Worm (Caenorhabditis elegans) whole organism, L4 larva: ENCODE data around the gene asns-2.
A peak's percentile ranks its signal among the peaks of the same experiment; 100 is the strongest.

Source experiments
- F10B5.3 ChIP-seq: sonication (generic microtip); optimal IDR thresholded peaks from 2 replicates; lab custom pipeline; 2016; ENCODE audit warnings: mild to moderate bottlenecking, missing genetic modification characterization, missing compliant biosample characterization
- F49E8.2 ChIP-seq: sonication (generic microtip); optimal IDR thresholded peaks from 2 replicates; lab custom pipeline; 2016; ENCODE audit warnings: missing compliant biosample characterization, mild to moderate bottlenecking, missing genetic modification characterization, borderline replicate concordance
- R02D3.7 ChIP-seq: fragments of 150-350 bp; sonication (generic microtip); optimal IDR thresholded peaks from 3 replicates; lab custom pipeline; 2014; ENCODE audit warnings: missing biosample characterization, missing genetic modification characterization
- T26A8.4 ChIP-seq: fragments of 200-800 bp; sonication (Bioruptor generic); IDR thresholded peaks from 2 replicates; pipeline ENCODE4 v1.3.6; 2022; ENCODE audit warnings: missing genetic modification characterization, missing compliant biosample characterization
- Y5F2A.4 ChIP-seq: fragments of 200-800 bp; sonication (Bioruptor generic); optimal IDR thresholded peaks from 2 replicates; lab custom pipeline; 2018; ENCODE audit warnings: mild to moderate bottlenecking, missing genetic modification characterization, missing compliant biosample characterization
- Y75B8A.6 ChIP-seq: fragments of 200-800 bp; sonication (Bioruptor generic); IDR thresholded peaks from 2 replicates; pipeline ENCODE4 v1.3.6; 2022; ENCODE audit warnings: missing genetic modification reagents, missing genetic modification characterization, missing compliant biosample characterization
- ama-1 ChIP-seq: fragments of 150-350 bp; optimal IDR thresholded peaks from 2 replicates; lab custom pipeline; 2014; ENCODE audit warnings: inconsistent platforms, mixed read lengths
- ceh-44 ChIP-seq: fragments of 200-800 bp; sonication (Bioruptor generic); IDR thresholded peaks from 2 replicates; pipeline ENCODE4 v1.3.6; 2022; ENCODE audit warnings: missing genetic modification reagents, missing genetic modification characterization, missing compliant biosample characterization
- daf-16 ChIP-seq, 3 experiments: sonication (generic microtip); optimal IDR thresholded peaks; 2 replicates each; lab custom pipeline; 2016 to 2017; ENCODE audit warnings: missing genetic modification characterization in 3 of 3, missing genetic modification reagents in 3 of 3, mild to moderate bottlenecking in 2 of 3, missing compliant biosample characterization in 2 of 3, missing biosample characterization in 1 of 3, moderate library complexity in 1 of 3
- daf-19 ChIP-seq: fragments of 200-800 bp; sonication (Bioruptor generic); conservative IDR thresholded peaks from 2 replicates; pipeline ENCODE4 v1.3.6; 2022; ENCODE audit warnings: missing genetic modification characterization, missing compliant biosample characterization
- daf-8 ChIP-seq: fragments of 200-800 bp; sonication (Bioruptor generic); IDR thresholded peaks from 2 replicates; pipeline ENCODE4 v1.3.6; 2022; ENCODE audit warnings: missing genetic modification characterization, missing compliant biosample characterization
- dmd-9 ChIP-seq: fragments of 200-800 bp; sonication (Bioruptor generic); IDR thresholded peaks from 2 replicates; pipeline ENCODE4 v1.3.6; 2022; ENCODE audit warnings: missing genetic modification reagents, missing genetic modification characterization, missing compliant biosample characterization
- dve-1 ChIP-seq: sonication (generic microtip); optimal IDR thresholded peaks from 2 replicates; lab custom pipeline; 2017; ENCODE audit warnings: antibody characterized with exemption, mild to moderate bottlenecking, missing genetic modification characterization, missing compliant biosample characterization; ENCODE audit not compliant: insufficient read depth
- egl-43 ChIP-seq: fragments of 200-800 bp; sonication (Bioruptor generic); IDR thresholded peaks from 2 replicates; pipeline ENCODE4 v1.3.6; 2022; ENCODE audit warnings: missing genetic modification reagents, missing genetic modification characterization, missing compliant biosample characterization
- fos-1 ChIP-seq: fragments of 150-350 bp; optimal IDR thresholded peaks from 2 replicates; lab custom pipeline; 2014; ENCODE audit warnings: missing biosample characterization, missing genetic modification characterization
- hif-1 ChIP-seq, 2 experiments: sonication (generic microtip); optimal IDR thresholded peaks; 2 replicates each; lab custom pipeline; 2016 to 2017; ENCODE audit warnings: missing compliant biosample characterization in 2 of 2, missing genetic modification characterization in 2 of 2, missing genetic modification reagents in 2 of 2, missing genotype in 2 of 2, mild to moderate bottlenecking in 1 of 2
- hlh-11 ChIP-seq: fragments of 200-800 bp; sonication (Bioruptor generic); optimal IDR thresholded peaks from 2 replicates; lab custom pipeline; 2018; ENCODE audit warnings: mild to moderate bottlenecking, missing genetic modification characterization, missing compliant biosample characterization
- hlh-30 ChIP-seq: sonication (generic microtip); optimal IDR thresholded peaks from 2 replicates; lab custom pipeline; 2017; ENCODE audit warnings: antibody characterized with exemption, mild to moderate bottlenecking, missing genetic modification characterization, missing compliant biosample characterization; ENCODE audit not compliant: insufficient read depth
- lim-7 ChIP-seq: fragments of 200-800 bp; sonication (Bioruptor generic); IDR thresholded peaks from 2 replicates; pipeline ENCODE4 v1.3.6; 2022; ENCODE audit warnings: missing genetic modification characterization, missing compliant biosample characterization
- lin-15B ChIP-seq: fragments of 150-350 bp; sonication (generic microtip); optimal IDR thresholded peaks from 3 replicates; lab custom pipeline; 2014; ENCODE audit warnings: missing biosample characterization, missing genetic modification characterization
- lin-39 ChIP-seq: fragments of 150-350 bp; optimal IDR thresholded peaks from 2 replicates; lab custom pipeline; 2014; ENCODE audit warnings: missing biosample characterization, missing genetic modification reagents, missing genetic modification characterization
- lsy-2 ChIP-seq, 2 experiments: fragments of 150-350 bp in 1 of 2; sonication (generic microtip) in 1 of 2; optimal IDR thresholded peaks; 2 replicates each; lab custom pipeline; 2014 to 2017; ENCODE audit warnings: missing biosample characterization in 2 of 2, missing genetic modification characterization in 2 of 2
- madf-5 ChIP-seq, 2 experiments: fragments of 200-800 bp; sonication (Bioruptor generic); IDR thresholded peaks; 2 replicates each; pipeline ENCODE4 v1.3.6; 2022; ENCODE audit warnings: missing compliant biosample characterization in 2 of 2, missing genetic modification characterization in 2 of 2
- madf-9 ChIP-seq: fragments of 200-800 bp; sonication (Bioruptor generic); conservative IDR thresholded peaks from 2 replicates; pipeline ENCODE4 v1.3.6; 2022; ENCODE audit warnings: missing genetic modification reagents, missing genetic modification characterization, missing compliant biosample characterization
- mdl-1 ChIP-seq, 2 experiments: fragments of 150-350 bp in 1 of 2; sonication (generic microtip) in 1 of 2; optimal IDR thresholded peaks; 2 replicates each; lab custom pipeline; 2014 to 2017; ENCODE audit warnings: missing biosample characterization in 2 of 2, missing genetic modification characterization in 2 of 2
- mdt-29 ChIP-seq: fragments of 200-800 bp; sonication (Bioruptor generic); IDR thresholded peaks from 2 replicates; pipeline ENCODE4 v1.3.6; 2022; ENCODE audit warnings: missing genetic modification reagents, missing genetic modification characterization, missing compliant biosample characterization
- nhr-10 ChIP-seq: fragments of 150-350 bp; optimal IDR thresholded peaks from 2 replicates; lab custom pipeline; 2014; ENCODE audit warnings: missing biosample characterization, missing genetic modification characterization
- nhr-102 ChIP-seq: sonication (generic microtip); optimal IDR thresholded peaks from 2 replicates; lab custom pipeline; 2016; ENCODE audit warnings: mild to moderate bottlenecking, missing genetic modification characterization, moderate library complexity, missing compliant biosample characterization
- nhr-11 ChIP-seq: fragments of 150-350 bp; optimal IDR thresholded peaks from 2 replicates; lab custom pipeline; 2014; ENCODE audit warnings: missing biosample characterization, missing genetic modification characterization
- nhr-237 ChIP-seq: sonication (generic microtip); optimal IDR thresholded peaks from 2 replicates; lab custom pipeline; 2017; ENCODE audit warnings: missing biosample characterization, missing genetic modification characterization
- nhr-25 ChIP-seq: sonication (generic microtip); optimal IDR thresholded peaks from 2 replicates; lab custom pipeline; 2017; ENCODE audit warnings: missing genetic modification characterization, mild to moderate bottlenecking, missing compliant biosample characterization, antibody characterized with exemption, moderate library complexity, borderline replicate concordance; ENCODE audit not compliant: insufficient read depth
- nhr-28 ChIP-seq: fragments of 150-350 bp; optimal IDR thresholded peaks from 2 replicates; lab custom pipeline; 2014; ENCODE audit warnings: missing biosample characterization, missing genetic modification characterization
- nhr-76 ChIP-seq: fragments of 150-350 bp; optimal IDR thresholded peaks from 2 replicates; lab custom pipeline; 2014; ENCODE audit warnings: missing biosample characterization, missing genetic modification characterization
- php-3 ChIP-seq: fragments of 200-800 bp; sonication (Bioruptor generic); IDR thresholded peaks from 2 replicates; pipeline ENCODE4 v1.3.6; 2022; ENCODE audit warnings: missing genetic modification reagents, missing genetic modification characterization, missing compliant biosample characterization
- pqm-1 ChIP-seq: sonication (generic microtip); optimal IDR thresholded peaks from 2 replicates; lab custom pipeline; 2017; ENCODE audit warnings: missing biosample characterization, missing genetic modification characterization
- rbr-2 ChIP-seq: sonication (generic microtip); optimal IDR thresholded peaks from 2 replicates; lab custom pipeline; 2016; ENCODE audit warnings: missing genotype, missing genetic modification characterization, missing compliant biosample characterization
- snpc-4 ChIP-seq: fragments of 150-350 bp; optimal IDR thresholded peaks from 2 replicates; lab custom pipeline; 2014; ENCODE audit warnings: missing biosample characterization, missing genetic modification characterization
- spr-1 ChIP-seq: sonication (generic microtip); optimal IDR thresholded peaks from 2 replicates; lab custom pipeline; 2016; ENCODE audit warnings: mild to moderate bottlenecking, missing genetic modification characterization, missing compliant biosample characterization
- spr-3 ChIP-seq: fragments of 200-800 bp; sonication (Bioruptor generic); optimal IDR thresholded peaks from 2 replicates; lab custom pipeline; 2018; ENCODE audit warnings: mild to moderate bottlenecking, missing genetic modification characterization, missing compliant biosample characterization
- zag-1 ChIP-seq: fragments of 150-350 bp; optimal IDR thresholded peaks from 2 replicates; lab custom pipeline; 2014; ENCODE audit warnings: missing biosample characterization, missing genetic modification characterization
- zip-11 ChIP-seq: fragments of 200-800 bp; sonication (Bioruptor generic); IDR thresholded peaks from 2 replicates; pipeline ENCODE4 v1.3.6; 2022; ENCODE audit warnings: missing genetic modification characterization, missing compliant biosample characterization

asns-2 gene

DNA sequence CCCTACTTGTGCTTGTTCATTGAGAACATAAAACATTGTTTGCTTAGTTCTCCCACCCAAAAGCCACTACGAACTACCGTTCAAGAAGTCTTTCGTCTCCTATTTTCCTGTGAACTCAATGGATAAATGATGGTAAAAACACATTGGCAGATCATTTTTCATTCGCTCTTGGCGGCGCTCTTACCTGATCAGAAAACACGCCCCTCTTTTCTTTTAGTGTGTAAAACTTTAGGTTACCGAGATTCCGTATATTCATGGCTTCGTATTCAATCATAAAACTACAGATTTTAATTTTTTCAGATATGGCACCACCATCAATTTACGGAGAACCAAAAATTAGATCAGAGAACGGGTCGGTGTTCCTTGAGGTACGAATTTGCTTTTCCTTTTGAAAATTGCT lies 12.9 kb upstream of the asns-2 start, which contains the start of gene zig-12:
Gene zig-12, plus strand, starts transcription at position 301 of the 400 bp plus-strand sequence.
- TF ChIP-seq Y75B8A.6 (GFP tag; lab: Robert Waterston, UW) (no peak), lim-7 (GFP tag; lab: Robert Waterston, UW) (no peak), rbr-2 (tag; lab: Kevin White, UChicago) (no peak), madf-9 (GFP tag; lab: Robert Waterston, UW) (no peak), F10B5.3 (tag; lab: Kevin White, UChicago) (no peak), nhr-237 (tag; lab: Kevin White, UChicago) (no peak), php-3 (GFP tag; lab: Robert Waterston, UW) (no peak), zip-11 (GFP tag; lab: Robert Waterston, UW) (no peak), nhr-102 (no peak)
- TF ChIP-seq, all 104 proteins: peak for 0

DNA sequence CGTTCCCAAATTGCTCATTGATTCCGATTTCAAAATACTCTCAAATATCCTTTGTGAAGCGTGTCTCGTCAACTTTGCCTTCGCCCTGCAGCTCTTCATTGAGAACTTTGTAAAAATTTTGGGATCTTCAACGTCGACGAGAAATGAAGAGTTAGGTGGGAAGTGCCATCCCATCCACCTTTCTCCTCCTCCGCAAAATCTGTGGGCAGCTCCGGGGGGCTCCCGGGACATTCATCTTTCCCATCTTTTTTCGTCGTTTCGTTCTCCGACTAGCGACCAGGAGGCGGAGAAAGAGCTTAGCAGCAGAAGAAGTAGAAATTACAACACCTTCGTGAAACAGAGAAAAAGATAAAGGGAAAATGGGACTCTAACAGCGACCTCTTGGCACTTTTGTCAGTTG lies 12.2 kb upstream of the asns-2 start:
- TF ChIP-seq mdt-29 (GFP tag; lab: Robert Waterston, UW) (no peak), nhr-11 (tag; lab: Kevin White, UChicago) (peak; percentile 4), hlh-11 (peak; percentile 3)

DNA sequence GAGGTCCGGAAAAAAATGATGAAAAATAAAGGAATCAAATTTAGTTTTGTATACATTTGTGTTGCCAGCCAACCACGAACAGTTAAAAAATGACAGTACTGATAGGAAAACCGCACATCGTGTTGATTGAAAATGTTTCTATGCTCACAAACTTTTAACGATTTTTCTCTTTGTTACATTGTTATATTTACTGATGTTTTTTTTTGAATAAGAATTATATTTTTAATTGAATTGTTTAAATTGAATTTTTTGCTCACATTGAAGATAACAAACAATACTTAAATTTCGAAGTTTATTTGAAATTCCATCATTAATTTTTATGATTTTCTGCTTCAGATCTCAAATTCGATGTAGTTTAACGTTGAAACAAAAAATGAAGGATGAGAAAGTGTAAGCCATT lies 10.8 kb upstream of the asns-2 start, which contains the start of gene M02D8.5:
Gene M02D8.5, minus strand, starts transcription at position 101 of the 400 bp plus-strand sequence.
- TF ChIP-seq daf-16 (GFP tag; optimal IDR thresholded peaks at IDR 0.05; lab: Kevin White, UChicago) (no peak), daf-16 (tag; optimal IDR thresholded peaks at IDR 0.05; lab: Kevin White, UChicago) (peak; percentile 11), lin-15B (tag; lab: Kevin White, UChicago) (no peak)
- TF ChIP-seq, all 104 proteins: peak for 1

DNA sequence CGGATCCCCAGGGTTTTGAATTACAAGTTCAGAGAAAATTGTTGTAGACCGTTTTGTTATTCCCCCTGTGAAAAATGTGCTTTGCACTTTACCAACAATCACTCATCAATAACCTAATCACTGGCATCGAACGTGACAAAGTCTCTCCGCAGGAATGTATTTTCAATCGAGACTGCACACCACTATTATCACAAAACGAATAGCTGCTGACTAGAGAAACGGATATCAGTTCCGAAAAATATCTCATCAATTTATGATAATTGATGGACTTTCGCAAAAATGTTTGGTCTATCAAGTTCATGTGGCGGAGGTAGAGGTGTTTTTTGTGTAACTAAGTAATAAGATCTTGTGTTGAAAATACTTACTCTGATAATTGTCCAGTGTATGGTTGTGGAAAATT lies 10.3 kb upstream of the asns-2 start:
- no peak for TF ChIP-seq egl-43 (GFP tag; lab: Robert Waterston, UW)
- TF ChIP-seq T26A8.4 = no peak
- peak; percentile 42 for TF ChIP-seq nhr-10 (tag; lab: Kevin White, UChicago)
- no peak for TF ChIP-seq R02D3.7 (tag; lab: Kevin White, UChicago)
- TF ChIP-seq spr-3 (GFP tag; lab: Kevin White, UChicago) = no peak
- TF ChIP-seq daf-19 (GFP tag; lab: Robert Waterston, UW) = no peak
- TF ChIP-seq ceh-44 = no peak
- peak in 1 of 2 experiments; percentile 58 for TF ChIP-seq daf-16 (GFP tag; optimal IDR thresholded peaks at IDR 0.05; lab: Kevin White, UChicago)
- peak; percentile 41 for TF ChIP-seq daf-16 (tag; optimal IDR thresholded peaks at IDR 0.05; lab: Kevin White, UChicago)
- TF ChIP-seq lsy-2 (tag; optimal IDR thresholded peaks at IDR 0.05; lab: Kevin White, UChicago) = no peak
- TF ChIP-seq rbr-2 (tag; lab: Kevin White, UChicago) = no peak
- no peak for TF ChIP-seq Y75B8A.6 (GFP tag; lab: Robert Waterston, UW)
- peak; percentile 34 for TF ChIP-seq nhr-28
- TF ChIP-seq snpc-4 (tag; lab: Kevin White, UChicago) = no peak
- TF ChIP-seq Y5F2A.4 (GFP tag; lab: Kevin White, UChicago) = no peak
- TF ChIP-seq daf-8 (GFP tag; lab: Robert Waterston, UW) = no peak
- no peak for TF ChIP-seq fos-1 (tag; lab: Kevin White, UChicago)
- TF ChIP-seq hlh-30 (tag; lab: Kevin White, UChicago) = peak; percentile 40
- TF ChIP-seq spr-1 (tag; lab: Kevin White, UChicago) = no peak
- peak; percentile 31 for TF ChIP-seq dve-1 (tag; lab: Kevin White, UChicago)
- TF ChIP-seq ama-1 (lab: Kevin White, UChicago) = no peak
- TF ChIP-seq madf-5 (GFP tag; IDR thresholded peaks at IDR 0.05; lab: Robert Waterston, UW) = no peak
- TF ChIP-seq hlh-11 = peak; percentile 12
- TF ChIP-seq pqm-1 (tag; lab: Kevin White, UChicago) = no peak
- no peak for TF ChIP-seq F49E8.2 (tag; lab: Kevin White, UChicago)
- no peak for TF ChIP-seq zag-1 (tag; lab: Kevin White, UChicago)
- TF ChIP-seq php-3 (GFP tag; lab: Robert Waterston, UW) = no peak
- TF ChIP-seq nhr-25 (tag; lab: Kevin White, UChicago) = no peak
- peak in 1 of 2 experiments; percentile 10 for TF ChIP-seq hif-1 (tag; optimal IDR thresholded peaks at IDR 0.05; lab: Kevin White, UChicago)
- TF ChIP-seq dmd-9 = no peak
- TF ChIP-seq mdl-1 (tag; optimal IDR thresholded peaks at IDR 0.05; lab: Kevin White, UChicago) = peak in 1 of 2 experiments; percentile 3
- no peak for TF ChIP-seq nhr-76
- no peak for TF ChIP-seq nhr-237 (tag; lab: Kevin White, UChicago)
- no peak for TF ChIP-seq lin-39
- TF ChIP-seq, all 104 proteins: peak for 8
